Fruit fly (Drosophila melanogaster): ENCODE results near the gene btd.

The btd gene

DNA sequence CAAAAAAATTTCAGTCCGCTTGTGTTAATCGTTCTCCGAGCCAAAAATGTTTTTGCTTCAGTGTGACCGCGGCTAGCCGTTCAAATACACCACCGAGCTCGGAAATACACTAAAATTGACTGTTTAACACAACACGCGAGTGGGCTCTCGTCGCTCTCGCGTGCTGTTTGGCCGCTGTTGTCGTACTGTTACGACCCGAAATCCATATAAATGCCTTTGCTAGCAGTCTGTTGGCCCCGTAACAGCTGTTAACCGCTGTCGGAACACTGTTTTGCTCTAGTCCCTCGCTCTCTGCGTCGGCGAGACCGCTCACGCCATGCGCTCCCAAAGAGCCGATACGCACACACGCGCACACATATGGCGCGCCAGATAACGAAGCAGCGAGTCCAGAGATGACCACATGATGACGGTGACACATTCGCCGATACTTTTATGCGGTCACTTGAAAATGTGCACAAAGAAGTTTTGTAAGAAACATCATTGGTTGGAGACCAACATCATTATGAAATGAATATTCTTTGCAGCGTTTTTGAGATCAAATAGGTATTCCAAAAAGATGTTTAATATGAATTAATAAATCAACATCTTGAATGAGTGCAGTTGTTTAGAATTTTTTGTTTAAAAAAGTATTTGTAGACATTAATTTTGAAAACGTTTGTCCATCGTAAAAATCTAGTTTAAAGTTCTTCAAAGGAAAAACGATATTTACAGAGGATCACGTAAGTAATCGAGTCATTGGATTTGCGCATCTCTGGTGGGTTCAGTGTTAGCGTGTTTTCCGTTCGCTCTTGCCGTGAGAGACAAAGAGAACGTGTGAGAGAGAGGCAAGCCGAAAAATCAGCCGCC lies 8.2 kb upstream of the btd start (continued):
- TF ChIP-seq sug (tag; optimal IDR thresholded peaks at IDR 0.05) (peak; percentile 82), bsh (GFP tag; optimal IDR thresholded peaks at IDR 0.05) (peak in 1 of 2 experiments; percentile 44), CG31388 (GFP tag; optimal IDR thresholded peaks at IDR 0.05) (no peak), CG3995 (GFP tag; optimal IDR thresholded peaks at IDR 0.05) (peak; percentile 99), CG2889 (GFP tag; IDR thresholded peaks at IDR 0.05) (no peak), zf30C (GFP tag; optimal IDR thresholded peaks at IDR 0.05) (peak; percentile 44), ato (GFP tag; IDR thresholded peaks at IDR 0.05; ENCODE audit: partially characterized antibody) (no peak), CG8478 (optimal IDR thresholded peaks at IDR 0.05) (no peak), H15 (GFP tag; IDR thresholded peaks at IDR 0.05) (no peak), trem (tag; optimal IDR thresholded peaks at IDR 0.05) (no peak), Poxn (GFP tag; IDR thresholded peaks at IDR 0.05) (no peak), Six4 (GFP tag; optimal IDR thresholded peaks at IDR 0.05) (peak; percentile 43), CG12104 (GFP tag; optimal IDR thresholded peaks at IDR 0.05) (peak; percentile 59), CG30020 (tag; optimal IDR thresholded peaks at IDR 0.05) (peak; percentile 25), CG12219 (GFP tag; optimal IDR thresholded peaks at IDR 0.05) (peak; percentile 20), ase (GFP tag; IDR thresholded peaks at IDR 0.05) (no peak), Scr (GFP tag; IDR thresholded peaks at IDR 0.05; ENCODE audit: partially characterized antibody) (peak; percentile 70), Hsf (GFP tag; optimal IDR thresholded peaks at IDR 0.05) (peak; percentile 68), Camta (GFP tag; optimal IDR thresholded peaks at IDR 0.05) (peak; percentile 58), Bgb (GFP tag; IDR thresholded peaks at IDR 0.05; ENCODE audit: partially characterized antibody) (peak; percentile 39; the same call in 1 of the 2 replicates), tap (tag; optimal IDR thresholded peaks at IDR 0.05) (no peak), CoRest (tag; optimal IDR thresholded peaks at IDR 0.05) (peak; percentile 87), Asciz (GFP tag; optimal IDR thresholded peaks at IDR 0.05) (peak; percentile 4), slou (GFP tag; optimal IDR thresholded peaks at IDR 0.05) (no peak), cad (GFP tag; optimal IDR thresholded peaks at IDR 0.05) (no peak), Awh (GFP tag; IDR thresholded peaks at IDR 0.05) (no peak), NC2β (GFP tag; optimal IDR thresholded peaks at IDR 0.05) (peak; percentile 53), Rfx (GFP tag; IDR thresholded peaks at IDR 0.05) (peak; percentile 69), nerfin-2 (GFP tag; IDR thresholded peaks at IDR 0.05; ENCODE audit: partially characterized antibody) (no peak), CG1602 (GFP tag; optimal IDR thresholded peaks at IDR 0.05) (peak; percentile 41), da (GFP tag; optimal IDR thresholded peaks at IDR 0.05) (peak; percentile 25), CG11398 (GFP tag; optimal IDR thresholded peaks at IDR 0.05) (no peak), shn (GFP tag; optimal IDR thresholded peaks at IDR 0.05) (peak; percentile 79), sd (tag; optimal IDR thresholded peaks at IDR 0.05) (no peak), Xbp1 (GFP tag; optimal IDR thresholded peaks at IDR 0.05) (peak; percentile 62), zen2 (GFP tag; IDR thresholded peaks at IDR 0.05; ENCODE audit: partially characterized antibody) (no peak), ERR (GFP tag; optimal IDR thresholded peaks at IDR 0.05) (peak; percentile 2), CG3838 (GFP tag; optimal IDR thresholded peaks at IDR 0.05) (no peak), CG34376 (GFP tag; optimal IDR thresholded peaks at IDR 0.05) (peak; percentile 71), gcm (GFP tag; optimal IDR thresholded peaks at IDR 0.05) (no peak), Lhr (GFP tag; optimal IDR thresholded peaks at IDR 0.05) (no peak), tup (GFP tag; optimal IDR thresholded peaks at IDR 0.05) (no peak), Hey (tag; optimal IDR thresholded peaks at IDR 0.05) (peak; percentile 19), Max (GFP tag; optimal IDR thresholded peaks at IDR 0.05) (peak; percentile 52), Gsc (GFP tag; IDR thresholded peaks at IDR 0.05) (no peak), disco-r (GFP tag; optimal IDR thresholded peaks at IDR 0.05) (peak; percentile 87), CG4730 (GFP tag; IDR thresholded peaks at IDR 0.05) (no peak), Sox100B (GFP tag; optimal IDR thresholded peaks at IDR 0.05) (peak; percentile 5), Nf-YC (tag; optimal IDR thresholded peaks at IDR 0.05) (peak; percentile 71), Taf1 (GFP tag; IDR thresholded peaks at IDR 0.05) (no peak)
